Worm (Caenorhabditis elegans) whole organism, late embryonic: Measurements from ENCODE around the gene tbx-34.

Source experiments
- F13H6.1 ChIP-seq: sonication (generic microtip); optimal IDR thresholded peaks from 2 replicates; lab custom pipeline; 2016; ENCODE audit warnings: missing genetic modification characterization, missing compliant biosample characterization
- K02D7.2 ChIP-seq: sonication (generic microtip); optimal IDR thresholded peaks from 2 replicates; lab custom pipeline; 2017; ENCODE audit warnings: mild to moderate bottlenecking, missing genetic modification characterization, missing compliant biosample characterization
- T23F11.4 ChIP-seq: fragments of 200-800 bp; sonication (Bioruptor generic); optimal IDR thresholded peaks from 2 replicates; lab custom pipeline; 2018; ENCODE audit warnings: mild to moderate bottlenecking, missing genetic modification characterization, missing compliant biosample characterization
- ama-1 ChIP-seq: fragments of 150-350 bp; optimal IDR thresholded peaks from 2 replicates; lab custom pipeline; 2014
- ceh-14 ChIP-seq: sonication (generic microtip); optimal IDR thresholded peaks from 2 replicates; lab custom pipeline; 2016; ENCODE audit warnings: missing genotype, missing genetic modification characterization, missing compliant biosample characterization
- ceh-18 ChIP-seq: sonication (generic microtip); optimal IDR thresholded peaks from 2 replicates; lab custom pipeline; 2016; ENCODE audit warnings: missing genetic modification characterization, missing compliant biosample characterization
- ceh-2 ChIP-seq: sonication (generic microtip); optimal IDR thresholded peaks from 2 replicates; lab custom pipeline; 2016; ENCODE audit warnings: missing genotype, missing genetic modification characterization, missing compliant biosample characterization
- ceh-22 ChIP-seq: sonication (generic microtip); optimal IDR thresholded peaks from 2 replicates; lab custom pipeline; 2017; ENCODE audit warnings: missing biosample characterization, missing genetic modification characterization
- ceh-30 ChIP-seq: fragments of 150-350 bp; optimal IDR thresholded peaks from 2 replicates; lab custom pipeline; 2014; ENCODE audit warnings: missing biosample characterization, missing genetic modification characterization
- ceh-31 ChIP-seq: sonication (generic microtip); optimal IDR thresholded peaks from 2 replicates; lab custom pipeline; 2016; ENCODE audit warnings: missing genetic modification characterization, missing compliant biosample characterization
- ceh-34 ChIP-seq: sonication (generic microtip); optimal IDR thresholded peaks from 2 replicates; lab custom pipeline; 2016; ENCODE audit warnings: mild to moderate bottlenecking, missing genetic modification characterization, missing compliant biosample characterization
- ceh-45 ChIP-seq: fragments of 200-800 bp; sonication (Bioruptor generic); IDR thresholded peaks from 2 replicates; pipeline ENCODE4 v1.3.6; 2022; ENCODE audit warnings: missing genetic modification reagents, missing genetic modification characterization, missing compliant biosample characterization
- ceh-9 ChIP-seq: sonication (generic microtip); optimal IDR thresholded peaks from 2 replicates; lab custom pipeline; 2016; ENCODE audit warnings: mild to moderate bottlenecking, missing genetic modification characterization, inconsistent platforms, missing compliant biosample characterization
- che-1 ChIP-seq: sonication (generic microtip); optimal IDR thresholded peaks from 2 replicates; lab custom pipeline; 2016; ENCODE audit warnings: mild to moderate bottlenecking, missing genetic modification characterization, missing compliant biosample characterization
- dmd-4 ChIP-seq: sonication (generic microtip); optimal IDR thresholded peaks from 2 replicates; lab custom pipeline; 2016; ENCODE audit warnings: borderline replicate concordance, missing genetic modification characterization, missing compliant biosample characterization
- dve-1 ChIP-seq: sonication (generic microtip); optimal IDR thresholded peaks from 2 replicates; lab custom pipeline; 2017; ENCODE audit warnings: antibody characterized with exemption, mild to moderate bottlenecking, missing genetic modification characterization, missing compliant biosample characterization
- elt-2 ChIP-seq: sonication (generic microtip); optimal IDR thresholded peaks from 2 replicates; lab custom pipeline; 2016; ENCODE audit warnings: missing genetic modification reagents, missing genetic modification characterization, missing compliant biosample characterization
- ets-4 ChIP-seq: sonication (generic microtip); optimal IDR thresholded peaks from 2 replicates; lab custom pipeline; 2016; ENCODE audit warnings: missing genetic modification characterization, missing compliant biosample characterization
- hlh-30 ChIP-seq: sonication (generic microtip); optimal IDR thresholded peaks from 2 replicates; lab custom pipeline; 2017; ENCODE audit warnings: antibody characterized with exemption, missing genetic modification characterization, missing compliant biosample characterization; ENCODE audit not compliant: insufficient read depth
- hlh-8 ChIP-seq: sonication (generic microtip); optimal IDR thresholded peaks from 2 replicates; lab custom pipeline; 2016; ENCODE audit warnings: missing genotype, missing genetic modification characterization, missing compliant biosample characterization
- lin-11 ChIP-seq: fragments of 200-800 bp; sonication (Bioruptor generic); optimal IDR thresholded peaks from 2 replicates; lab custom pipeline; 2018; ENCODE audit warnings: mild to moderate bottlenecking, missing genetic modification characterization, missing compliant biosample characterization
- madf-2 ChIP-seq: sonication (generic microtip); optimal IDR thresholded peaks from 2 replicates; lab custom pipeline; 2017; ENCODE audit warnings: missing genetic modification characterization, missing compliant biosample characterization
- nfya-1 ChIP-seq: sonication (generic microtip); optimal IDR thresholded peaks from 2 replicates; lab custom pipeline; 2017; ENCODE audit warnings: missing genetic modification characterization, mild to moderate bottlenecking, missing compliant biosample characterization, antibody characterized with exemption, moderate library complexity
- npax-4 ChIP-seq: sonication (generic microtip); optimal IDR thresholded peaks from 2 replicates; lab custom pipeline; 2016; ENCODE audit warnings: missing genetic modification characterization, missing compliant biosample characterization
- pax-1 ChIP-seq: fragments of 150-350 bp; optimal IDR thresholded peaks from 2 replicates; lab custom pipeline; 2014; ENCODE audit warnings: missing biosample characterization, missing genetic modification characterization
- pha-2 ChIP-seq: sonication (generic microtip); optimal IDR thresholded peaks from 2 replicates; lab custom pipeline; 2017; ENCODE audit warnings: mild to moderate bottlenecking, missing genetic modification characterization, missing compliant biosample characterization
- pros-1 ChIP-seq: fragments of 150-350 bp; optimal IDR thresholded peaks from 2 replicates; lab custom pipeline; 2014; ENCODE audit warnings: missing biosample characterization, missing genetic modification reagents, missing genetic modification characterization
- rnt-1 ChIP-seq: sonication (generic microtip); optimal IDR thresholded peaks from 2 replicates; lab custom pipeline; 2016; ENCODE audit warnings: missing genetic modification characterization, missing compliant biosample characterization
- sdc-2 ChIP-seq: sonication (generic microtip); optimal IDR thresholded peaks from 2 replicates; lab custom pipeline; 2016; ENCODE audit warnings: missing genotype, missing genetic modification characterization, missing compliant biosample characterization
- tbx-2 ChIP-seq: sonication (generic microtip); optimal IDR thresholded peaks from 2 replicates; lab custom pipeline; 2016; ENCODE audit warnings: missing genetic modification characterization, missing compliant biosample characterization
- ttx-3 ChIP-seq: sonication (generic microtip); optimal IDR thresholded peaks from 2 replicates; lab custom pipeline; 2016; ENCODE audit warnings: missing genetic modification reagents, missing genetic modification characterization, missing compliant biosample characterization
- unc-42 ChIP-seq: sonication (generic microtip); optimal IDR thresholded peaks from 2 replicates; lab custom pipeline; 2016; ENCODE audit warnings: missing genotype, missing genetic modification characterization, missing compliant biosample characterization
- unc-55 ChIP-seq: sonication (generic microtip); optimal IDR thresholded peaks from 2 replicates; lab custom pipeline; 2017; ENCODE audit warnings: missing biosample characterization, missing genetic modification reagents, missing genetic modification characterization

tbx-34 gene

ce11 chrIII:11244338-11244737 lies 26.3 kb upstream of the tbx-34 start:
- TF ChIP-seq pros-1 (tag; lab: Kevin White, UChicago) = no peak

- TF ChIP-seq ets-4 (tag; lab: Kevin White, UChicago) = no peak
- TF ChIP-seq rnt-1 (tag; lab: Kevin White, UChicago) = peak; percentile 60
- no peak for TF ChIP-seq ceh-22
- no peak for TF ChIP-seq sdc-2 (tag; lab: Kevin White, UChicago)
- no peak for TF ChIP-seq ceh-45 (GFP tag; lab: Robert Waterston, UW)
- peak; percentile 76 for TF ChIP-seq ceh-31 (tag; lab: Kevin White, UChicago)
- TF ChIP-seq ceh-30 (tag; lab: Kevin White, UChicago) = no peak
- peak; percentile 38 for TF ChIP-seq pax-1
- no peak for TF ChIP-seq T23F11.4 (GFP tag; lab: Kevin White, UChicago)
- TF ChIP-seq ttx-3 (tag; lab: Kevin White, UChicago) = no peak
- no peak for TF ChIP-seq ceh-2 (tag; lab: Kevin White, UChicago)
- no peak for TF ChIP-seq K02D7.2 (tag; lab: Kevin White, UChicago)
- no peak for TF ChIP-seq dmd-4 (tag; lab: Kevin White, UChicago)
- TF ChIP-seq lin-11 (tag; lab: Kevin White, UChicago) = no peak
- TF ChIP-seq ceh-18 = peak; percentile 76
- TF ChIP-seq ceh-9 (tag; lab: Kevin White, UChicago) = no peak
- TF ChIP-seq hlh-8 (tag; lab: Kevin White, UChicago) = peak; percentile 14
- TF ChIP-seq ceh-14 (tag; lab: Kevin White, UChicago) = peak; percentile 6
- TF ChIP-seq ama-1 (lab: Kevin White, UChicago) = no peak
- TF ChIP-seq ceh-34 = peak; percentile 37
- peak; percentile 56 for TF ChIP-seq tbx-2 (tag; lab: Kevin White, UChicago)
- peak; percentile 27 for TF ChIP-seq unc-42
- TF ChIP-seq F13H6.1 = no peak
- TF ChIP-seq madf-2 (tag; lab: Kevin White, UChicago) = peak; percentile 14
- TF ChIP-seq npax-4 (tag; lab: Kevin White, UChicago) = no peak
- peak; percentile 46 for TF ChIP-seq hlh-30 (tag; lab: Kevin White, UChicago)
- TF ChIP-seq dve-1 (tag; lab: Kevin White, UChicago) = peak; percentile 61
- peak; percentile 82 for TF ChIP-seq nfya-1 (tag; lab: Kevin White, UChicago)
- peak; percentile 81 for TF ChIP-seq unc-55 (GFP tag; lab: Kevin White, UChicago)
These were observed 25.4 kb upstream of the tbx-34 start for ce11 chrIII:11243421-11243820.

DNA sequence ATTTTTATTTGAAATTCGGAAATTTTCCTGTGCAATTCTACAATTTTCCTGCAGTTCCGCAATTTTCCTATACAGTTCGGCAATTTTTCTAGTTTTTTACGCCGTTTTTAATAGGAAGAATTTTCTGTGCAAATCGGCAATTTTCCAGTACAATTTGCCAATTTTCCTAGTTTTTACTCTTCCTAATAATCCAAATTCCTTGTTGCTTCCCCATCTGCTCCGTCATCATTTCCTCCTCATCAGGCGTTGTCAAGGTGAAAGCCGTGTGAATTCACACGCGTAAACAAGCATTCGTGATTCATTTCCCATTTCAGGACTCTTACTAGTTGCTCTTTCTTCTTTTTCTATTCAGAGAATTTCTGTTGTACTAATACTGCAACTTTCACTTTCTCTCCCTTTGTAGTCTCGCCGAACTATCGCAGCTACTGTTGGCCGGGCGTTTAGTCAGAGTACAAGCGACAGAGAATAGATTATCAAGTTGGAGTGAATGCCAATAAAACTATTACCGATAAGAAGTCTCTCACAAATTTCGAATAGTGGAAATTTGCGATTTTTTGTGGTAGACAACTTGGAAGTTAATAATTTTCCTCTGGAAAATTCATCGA lies 23.6 kb upstream of the tbx-34 start:
- TF ChIP-seq hlh-30 (tag; lab: Kevin White, UChicago) = no peak

DNA sequence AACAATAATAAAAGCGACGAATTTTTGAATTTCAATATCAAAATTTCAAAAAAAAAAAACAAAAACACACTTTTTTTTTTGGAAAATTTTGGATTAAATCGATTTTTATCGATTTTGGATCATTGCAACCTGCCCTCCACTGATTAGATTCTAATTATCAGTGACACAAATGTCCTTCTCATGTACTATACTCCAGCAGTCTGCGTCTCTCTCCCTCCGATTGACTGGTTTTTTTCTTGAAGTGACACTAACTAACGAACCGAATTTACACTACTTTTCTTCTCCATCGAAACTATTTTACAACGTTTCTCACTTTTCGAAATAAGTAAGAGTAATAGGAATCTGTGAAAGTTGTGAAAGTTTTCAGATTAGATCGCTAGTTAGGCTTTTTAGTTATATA lies 22.7 kb upstream of the tbx-34 start:
- TF ChIP-seq elt-2 (tag; lab: Kevin White, UChicago) = peak; percentile 51
- no peak for TF ChIP-seq che-1 (tag; lab: Kevin White, UChicago)
- TF ChIP-seq pha-2 (tag; lab: Kevin White, UChicago) = no peak

DNA sequence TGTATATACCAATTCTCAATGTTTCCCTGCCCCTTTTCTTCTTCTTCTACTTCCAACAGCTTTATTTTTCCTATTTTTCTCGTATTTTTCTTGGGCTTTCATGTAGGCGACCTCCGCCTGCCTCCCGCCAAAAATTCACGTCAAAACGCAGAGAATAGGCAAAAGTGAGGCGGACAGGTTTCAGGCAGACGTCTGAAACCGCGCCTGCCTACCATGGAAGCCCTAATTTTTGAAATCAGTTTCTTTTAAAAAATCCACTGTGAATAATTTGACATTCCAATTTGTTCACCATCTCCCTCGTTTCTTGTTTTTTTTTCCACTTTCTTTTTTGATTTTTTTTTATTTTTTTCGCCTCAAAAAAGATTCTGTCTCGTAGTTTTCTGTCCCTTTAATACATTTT lies 20.7 kb upstream of the tbx-34 start:
- no peak for TF ChIP-seq che-1 (tag; lab: Kevin White, UChicago)

- TF ChIP-seq rnt-1 (tag; lab: Kevin White, UChicago) (no peak), nfya-1 (tag; lab: Kevin White, UChicago) (peak; percentile 82)
These were observed 20.3 kb upstream of the tbx-34 start for ce11 chrIII:11238309-11238708.
